Worm (Caenorhabditis elegans) whole organism, midembryonic: ENCODE results near the gene C33F10.11.
"Not testable (repeated sequence)": the region's sequence is repeated elsewhere in the genome, so short reads cannot be mapped to it uniquely, and the experiment has no call there.

Source experiments
- T22C8.4 ChIP-seq: fragments of 200-800 bp; sonication (Bioruptor generic); IDR thresholded peaks from 2 replicates; pipeline ENCODE4 v1.3.6; 2022; ENCODE audit warnings: missing genetic modification characterization, missing compliant biosample characterization
- cog-1 ChIP-seq: sonication (generic microtip); optimal IDR thresholded peaks from 2 replicates; lab custom pipeline; 2016; ENCODE audit warnings: missing genetic modification characterization, missing compliant biosample characterization
- flt-1 ChIP-seq: fragments of 200-800 bp; sonication (Bioruptor generic); IDR thresholded peaks from 2 replicates; pipeline ENCODE4 v1.3.6; 2022; ENCODE audit warnings: missing genetic modification characterization, missing compliant biosample characterization
- klf-2 ChIP-seq: fragments of 200-800 bp; sonication (Bioruptor generic); conservative IDR thresholded peaks from 2 replicates; pipeline ENCODE4 v1.3.6; 2022; ENCODE audit warnings: missing genetic modification reagents, missing genetic modification characterization, missing compliant biosample characterization
- med-1 ChIP-seq: sonication (generic microtip); optimal IDR thresholded peaks from 2 replicates; lab custom pipeline; 2017; ENCODE audit warnings: missing genetic modification characterization, mild to moderate bottlenecking, missing compliant biosample characterization, antibody characterized with exemption, missing genetic modification reagents; ENCODE audit not compliant: insufficient read depth
- ref-1 ChIP-seq: fragments of 200-800 bp; sonication (Bioruptor generic); conservative IDR thresholded peaks from 2 replicates; pipeline ENCODE4 v1.3.6; 2022; ENCODE audit warnings: missing genetic modification reagents, missing genetic modification characterization, missing compliant biosample characterization
- tab-1 ChIP-seq: fragments of 200-800 bp; sonication (Bioruptor generic); IDR thresholded peaks from 2 replicates; pipeline ENCODE4 v1.3.6; 2022; ENCODE audit warnings: missing genetic modification characterization, missing compliant biosample characterization
- ztf-23 ChIP-seq: fragments of 200-800 bp; sonication (Bioruptor generic); IDR thresholded peaks from 2 replicates; pipeline ENCODE4 v1.3.6; 2022; ENCODE audit warnings: missing genetic modification reagents, missing genetic modification characterization, missing compliant biosample characterization
- ztf-29 ChIP-seq: fragments of 200-800 bp; sonication (Bioruptor generic); IDR thresholded peaks from 2 replicates; pipeline ENCODE4 v1.3.6; 2022; ENCODE audit warnings: missing genetic modification reagents, missing genetic modification characterization, missing compliant biosample characterization

Gene C33F10.11

ce11 chrII:4825133-4825532, 9.5 kb downstream of the C33F10.11 start, which contains the start of the genes C33F10.8 and msp-40:
TSS of gene C33F10.8 (minus strand) at chrII:4825233.
TSS of gene msp-40 (plus strand) at chrII:4825414.
- TF ChIP-seq tab-1, klf-2, flt-1 (GFP tag; lab: Robert Waterston, UW): not testable (repeated sequence)

DNA sequence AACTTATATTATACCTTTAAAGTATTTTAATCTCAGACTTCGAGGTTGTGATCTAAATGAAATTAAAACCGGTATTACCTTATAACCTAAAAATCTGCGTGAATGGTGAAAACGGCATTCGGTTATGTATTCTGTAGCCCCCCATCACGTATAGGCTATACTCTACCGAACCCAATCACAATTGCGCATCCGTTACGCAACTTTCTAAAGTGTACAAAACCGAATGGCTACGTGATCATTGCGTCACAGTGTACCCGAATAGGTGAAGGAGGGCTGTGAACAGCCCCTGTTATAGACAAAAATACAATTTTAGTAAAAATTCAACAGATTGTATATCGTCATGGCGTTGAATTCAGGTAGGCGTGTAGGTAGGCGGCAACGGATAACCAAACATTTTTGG, 12.1 kb downstream of the C33F10.11 start:
- no peak for TF ChIP-seq flt-1 (GFP tag; lab: Robert Waterston, UW)
- no peak for TF ChIP-seq ztf-23
- TF ChIP-seq T22C8.4 (GFP tag; lab: Robert Waterston, UW): no peak
- TF ChIP-seq med-1 (GFP tag; lab: Kevin White, UChicago): no peak
- TF ChIP-seq tab-1 (GFP tag; lab: Robert Waterston, UW): no peak
- TF ChIP-seq cog-1: no peak
- no peak for TF ChIP-seq ztf-29 (GFP tag; lab: Robert Waterston, UW)
- TF ChIP-seq klf-2 (GFP tag; lab: Robert Waterston, UW): no peak
- TF ChIP-seq ref-1: no peak

- TF ChIP-seq klf-2 (GFP tag; lab: Robert Waterston, UW) (no peak), ztf-23 (no peak), flt-1 (GFP tag; lab: Robert Waterston, UW) (no peak), T22C8.4 (GFP tag; lab: Robert Waterston, UW) (no peak), ztf-29 (GFP tag; lab: Robert Waterston, UW) (no peak), tab-1 (GFP tag; lab: Robert Waterston, UW) (no peak), ref-1 (no peak), med-1 (GFP tag; lab: Kevin White, UChicago) (no peak), cog-1 (no peak)
Measured at ce11 chrII:4821739-4822138, 12.9 kb downstream of the C33F10.11 start, which contains the start of gene lact-5. TSS of gene lact-5 (minus strand) at chrII:4821739.

ce11 chrII:4818780-4819179, 15.9 kb downstream of the C33F10.11 start:
- no peak for TF ChIP-seq flt-1 (GFP tag; lab: Robert Waterston, UW)
- no peak for TF ChIP-seq klf-2 (GFP tag; lab: Robert Waterston, UW)
- no peak for TF ChIP-seq ztf-29 (GFP tag; lab: Robert Waterston, UW)

- TF ChIP-seq tab-1 (GFP tag; lab: Robert Waterston, UW) (no peak), ref-1 (no peak), ztf-23 (no peak), cog-1 (no peak)
Measured at ce11 chrII:4815356-4815755, 19.3 kb downstream of the C33F10.11 start.

ce11 chrII:4811986-4812385, 22.7 kb downstream of the C33F10.11 start, which contains the start of gene rig-6:
TSS of gene rig-6 (minus strand) at chrII:4812086.
- no peak for TF ChIP-seq T22C8.4 (GFP tag; lab: Robert Waterston, UW)
- no peak for TF ChIP-seq ztf-23
- no peak for TF ChIP-seq ref-1

ce11 chrII:4806726-4807125, 27.9 kb downstream of the C33F10.11 start:
- TF ChIP-seq klf-2 (GFP tag; lab: Robert Waterston, UW) (no peak), cog-1 (no peak), ztf-29 (GFP tag; lab: Robert Waterston, UW) (no peak), flt-1 (GFP tag; lab: Robert Waterston, UW) (no peak)

DNA sequence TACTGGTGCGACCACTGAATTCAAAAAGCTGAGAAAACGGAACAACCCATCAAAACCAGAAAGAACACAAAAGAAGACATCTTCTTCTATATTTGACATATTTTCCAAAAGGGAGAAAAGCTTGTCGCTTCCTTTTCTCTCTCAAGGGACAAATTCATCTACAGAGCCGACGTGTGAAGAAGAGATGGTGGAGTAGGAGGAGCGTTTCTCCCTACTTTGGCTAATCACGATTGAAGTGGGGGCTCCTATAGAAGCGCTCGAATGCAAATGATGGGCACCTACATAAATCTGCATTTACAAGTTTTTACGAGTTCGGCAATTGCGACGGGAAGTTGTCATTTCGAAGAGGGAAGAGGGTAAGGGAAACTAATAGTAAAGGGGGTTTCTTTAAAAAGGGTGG, 28.4 kb downstream of the C33F10.11 start:
- no peak for TF ChIP-seq med-1 (GFP tag; lab: Kevin White, UChicago)
- TF ChIP-seq klf-2 (GFP tag; lab: Robert Waterston, UW): no peak
- TF ChIP-seq ref-1: no peak
- no peak for TF ChIP-seq ztf-23
- TF ChIP-seq ztf-29 (GFP tag; lab: Robert Waterston, UW): no peak
- no peak for TF ChIP-seq flt-1 (GFP tag; lab: Robert Waterston, UW)
- TF ChIP-seq cog-1: no peak

DNA sequence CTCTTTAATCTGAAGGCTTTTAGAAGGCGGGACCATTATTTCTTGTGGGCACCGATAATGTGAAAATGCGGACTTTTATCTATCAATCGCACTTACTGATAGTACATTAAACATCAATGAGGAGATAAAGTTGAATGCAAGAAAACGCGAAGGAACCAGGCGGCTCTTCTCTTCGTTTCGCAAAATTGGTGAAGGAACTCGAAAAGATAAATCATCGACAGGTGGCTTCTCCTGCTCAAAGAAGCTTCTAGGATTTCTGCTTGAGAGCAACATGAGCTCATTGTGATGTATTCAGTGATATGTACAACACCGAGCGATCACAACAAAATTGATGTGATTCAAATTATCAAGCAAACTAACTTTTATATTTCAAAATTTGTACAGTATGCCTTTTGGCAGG, 28.9 kb downstream of the C33F10.11 start:
- TF ChIP-seq med-1 (GFP tag; lab: Kevin White, UChicago) (no peak), cog-1 (no peak), flt-1 (GFP tag; lab: Robert Waterston, UW) (no peak), ref-1 (no peak), klf-2 (GFP tag; lab: Robert Waterston, UW) (no peak), ztf-29 (GFP tag; lab: Robert Waterston, UW) (no peak), tab-1 (GFP tag; lab: Robert Waterston, UW) (no peak), ztf-23 (no peak), T22C8.4 (GFP tag; lab: Robert Waterston, UW) (no peak)

DNA sequence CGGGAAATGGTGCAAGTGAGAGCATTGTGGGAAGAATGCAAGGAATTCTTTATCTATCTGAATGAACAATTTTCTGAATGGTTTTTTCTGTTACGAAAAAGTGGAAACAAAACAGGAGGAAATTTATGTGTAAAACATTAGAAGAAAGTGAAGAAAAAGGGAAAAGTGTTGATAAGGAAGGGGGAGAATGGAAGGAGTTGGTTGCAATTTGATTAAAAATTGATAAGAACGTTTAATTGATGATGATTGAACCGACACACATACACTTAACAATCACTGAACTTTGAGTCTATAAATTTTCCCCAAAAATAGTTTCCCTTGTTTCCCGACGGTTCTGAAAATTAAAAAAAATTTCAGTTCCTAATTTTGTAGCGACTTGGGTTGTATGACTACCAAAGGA, 31.7 kb downstream of the C33F10.11 start:
- TF ChIP-seq cog-1 (no peak), tab-1 (GFP tag; lab: Robert Waterston, UW) (no peak), klf-2 (GFP tag; lab: Robert Waterston, UW) (no peak), T22C8.4 (GFP tag; lab: Robert Waterston, UW) (no peak), ztf-23 (no peak), ref-1 (no peak), med-1 (GFP tag; lab: Kevin White, UChicago) (no peak), ztf-29 (GFP tag; lab: Robert Waterston, UW) (no peak), flt-1 (GFP tag; lab: Robert Waterston, UW) (no peak)

- TF ChIP-seq ztf-29 (GFP tag; lab: Robert Waterston, UW) (no peak), ztf-23 (no peak), ref-1 (no peak), cog-1 (no peak), tab-1 (GFP tag; lab: Robert Waterston, UW) (no peak), med-1 (GFP tag; lab: Kevin White, UChicago) (no peak), klf-2 (GFP tag; lab: Robert Waterston, UW) (no peak), T22C8.4 (GFP tag; lab: Robert Waterston, UW) (no peak), flt-1 (GFP tag; lab: Robert Waterston, UW) (no peak)
Measured at ce11 chrII:4800524-4800923, 34.1 kb downstream of the C33F10.11 start.
